Worm (Caenorhabditis elegans): Measurements from ENCODE around the gene bbs-2.
A peak's percentile ranks its signal among the peaks of the same experiment; 100 is the strongest.

The bbs-2 gene

ce11 chrIV:7909455-7910141 lies 24.2 kb upstream of the bbs-2 start (continued):
- no peak for TF ChIP-seq nhr-179 (tag; optimal IDR thresholded peaks at IDR 0.05)
- no peak for TF ChIP-seq attf-5 (GFP tag; optimal IDR thresholded peaks at IDR 0.05)
- no peak for TF ChIP-seq F49E8.2 (tag; optimal IDR thresholded peaks at IDR 0.05; ENCODE audit: insufficient read depth)
- no peak for TF ChIP-seq ceh-27 (GFP tag; optimal IDR thresholded peaks at IDR 0.05)
- no peak for TF ChIP-seq hlh-12 (tag; optimal IDR thresholded peaks at IDR 0.05)
- peak; percentile 75 for TF ChIP-seq madf-6 (GFP tag; IDR thresholded peaks at IDR 0.05)
- no peak for TF ChIP-seq Y53F4B.3 (GFP tag; IDR thresholded peaks at IDR 0.05)
- TF ChIP-seq mel-28 (tag; optimal IDR thresholded peaks at IDR 0.05; ENCODE audit: borderline replicate concordance) = no peak
- no peak for TF ChIP-seq nfya-2 (GFP tag; IDR thresholded peaks at IDR 0.05)
- TF ChIP-seq madf-3 (GFP tag; IDR thresholded peaks at IDR 0.05) = no peak
- no peak for TF ChIP-seq ets-4 (GFP tag; optimal IDR thresholded peaks at IDR 0.05)
- TF ChIP-seq lin-26 (GFP tag; IDR thresholded peaks at IDR 0.05) = no peak
- TF ChIP-seq B0336.3 (GFP tag; IDR thresholded peaks at IDR 0.05) = no peak
- TF ChIP-seq D2030.7 (GFP tag; IDR thresholded peaks at IDR 0.05) = no peak
- TF ChIP-seq sptf-2 (GFP tag; optimal IDR thresholded peaks at IDR 0.05) = no peak
- TF ChIP-seq F57C9.4 (tag; optimal IDR thresholded peaks at IDR 0.05) = no peak
- no peak for TF ChIP-seq nfya-1 (tag; optimal IDR thresholded peaks at IDR 0.05; ENCODE audit: borderline replicate concordance, insufficient read depth)
- TF ChIP-seq nhr-90 (tag; optimal IDR thresholded peaks at IDR 0.05) = no peak
- TF ChIP-seq dpl-1 (GFP tag; optimal IDR thresholded peaks at IDR 0.05) = no peak
- no peak for TF ChIP-seq hlh-26 (GFP tag; conservative IDR thresholded peaks at IDR 0.05)
- no peak for TF ChIP-seq gei-17 (GFP tag; optimal IDR thresholded peaks at IDR 0.05)
- no peak for TF ChIP-seq Y95B8A.8 (GFP tag; IDR thresholded peaks at IDR 0.05)
- TF ChIP-seq rcor-1 (GFP tag; IDR thresholded peaks at IDR 0.05) = no peak
- no peak for TF ChIP-seq lsy-27 (tag; optimal IDR thresholded peaks at IDR 0.05; ENCODE audit: borderline replicate concordance, insufficient read depth)
- TF ChIP-seq Y53G8AR.9 (GFP tag; conservative IDR thresholded peaks at IDR 0.05) = no peak
- TF ChIP-seq lsl-1 (GFP tag; optimal IDR thresholded peaks at IDR 0.05) = peak; percentile 82
- no peak for TF ChIP-seq ztf-22 (GFP tag; optimal IDR thresholded peaks at IDR 0.05)
- no peak for TF ChIP-seq fkh-3 (tag; optimal IDR thresholded peaks at IDR 0.05)
- TF ChIP-seq cebp-2 (GFP tag; IDR thresholded peaks at IDR 0.05) = no peak
- no peak for TF ChIP-seq hsf-1 (GFP tag; IDR thresholded peaks at IDR 0.05)
- TF ChIP-seq ZK185.1 (tag; optimal IDR thresholded peaks at IDR 0.05; ENCODE audit: poor library complexity, severe bottlenecking) = no peak
- no peak for TF ChIP-seq Y56A3A.18 (GFP tag; IDR thresholded peaks at IDR 0.05)
- TF ChIP-seq mcd-1 (GFP tag; IDR thresholded peaks at IDR 0.05) = 0 out of 2 replicates have a peak, but pooled peaks have one; percentile 34
- no peak for TF ChIP-seq B0261.1 (tag; optimal IDR thresholded peaks at IDR 0.05)
- TF ChIP-seq nhr-80 (tag; optimal IDR thresholded peaks at IDR 0.05) = peak; percentile 6
- TF ChIP-seq snpc-4 (GFP tag; optimal IDR thresholded peaks at IDR 0.05) = no peak
- TF ChIP-seq snpc-4 (tag; optimal IDR thresholded peaks at IDR 0.05) = peak in 3 of 4 experiments; percentile 3 to 50 (median 6)
- TF ChIP-seq lag-1 (GFP tag; IDR thresholded peaks at IDR 0.05) = no peak
- TF ChIP-seq die-1 (tag; optimal IDR thresholded peaks at IDR 0.05) = no peak
- no peak for TF ChIP-seq F37B4.10 (GFP tag; IDR thresholded peaks at IDR 0.05)
- TF ChIP-seq attf-6 (GFP tag; IDR thresholded peaks at IDR 0.05) = no peak
- no peak for TF ChIP-seq dpff-1 (tag; optimal IDR thresholded peaks at IDR 0.05)
- TF ChIP-seq bed-2 (GFP tag; IDR thresholded peaks at IDR 0.05) = no peak
- TF ChIP-seq egl-44 (GFP tag; IDR thresholded peaks at IDR 0.05) = no peak
- no peak for TF ChIP-seq tbx-9 (tag; optimal IDR thresholded peaks at IDR 0.05; ENCODE audit: borderline replicate concordance)
- no peak for TF ChIP-seq chd-7 (tag; optimal IDR thresholded peaks at IDR 0.05)
- TF ChIP-seq dox-1 (GFP tag; IDR thresholded peaks at IDR 0.05) = peak; percentile 52; the same call in 1 of the 2 replicates
- TF ChIP-seq pbrm-1 (GFP tag; IDR thresholded peaks at IDR 0.05) = no peak
